Fruit fly (Drosophila melanogaster) Kc167 (cell line): Measurements from ENCODE around the gene Ir94g.

ENCODE experiments used
- insv ChIP-seq: fragments of >200 bp; optimal IDR thresholded peaks from 3 replicates; lab custom pipeline; 2018; ENCODE audit warnings: missing external identifiers
- psq ChIP-seq: fragments of >200 bp; optimal IDR thresholded peaks from 2 replicates; lab custom pipeline; 2017; ENCODE audit warnings: missing external identifiers

- TF ChIP-seq psq (lab: Kevin White, UChicago) (no peak), insv (lab: Kevin White, UChicago) (no peak)
Measured at dm6 chr3R:23534609-23535008, 50.9 kb downstream of the Ir94g start, which contains the start of gene Ugt303B3.
